Worm (Caenorhabditis elegans) whole organism, L1 larva: ENCODE measurements around the gene fbxb-9.

ENCODE experiments used
- ama-1 ChIP-seq: fragments of 150-350 bp; optimal IDR thresholded peaks from 2 replicates; lab custom pipeline; 2014
- ceh-82 ChIP-seq, 3 experiments: fragments of 150-350 bp in 1 of 3; sonication (generic microtip) in 2 of 3; optimal IDR thresholded peaks; 2 replicates each; lab custom pipeline; 2014 to 2017; ENCODE audit warnings: missing biosample characterization in 3 of 3, missing genetic modification characterization in 3 of 3
- fos-1 ChIP-seq: fragments of 150-350 bp; optimal IDR thresholded peaks from 2 replicates; lab custom pipeline; 2014; ENCODE audit warnings: missing biosample characterization, missing genetic modification characterization
- lin-13 ChIP-seq: fragments of 150-350 bp; optimal IDR thresholded peaks from 2 replicates; lab custom pipeline; 2014; ENCODE audit warnings: missing biosample characterization, missing genetic modification reagents, missing genetic modification characterization
- lin-39 ChIP-seq: fragments of 150-350 bp; optimal IDR thresholded peaks from 2 replicates; lab custom pipeline; 2014; ENCODE audit warnings: missing biosample characterization, missing genetic modification reagents, missing genetic modification characterization
- nhr-76 ChIP-seq: sonication (generic microtip); optimal IDR thresholded peaks from 2 replicates; lab custom pipeline; 2017; ENCODE audit warnings: missing biosample characterization, missing genetic modification characterization
- rnt-1 ChIP-seq: sonication (generic microtip); optimal IDR thresholded peaks from 2 replicates; lab custom pipeline; 2016; ENCODE audit warnings: mild to moderate bottlenecking, missing genetic modification characterization, moderate library complexity, missing compliant biosample characterization
- skn-1 ChIP-seq: fragments of 150-350 bp; optimal IDR thresholded peaks from 2 replicates; lab custom pipeline; 2014; ENCODE audit warnings: missing biosample characterization, missing genetic modification characterization
- xbp-1 ChIP-seq: sonication (generic microtip); optimal IDR thresholded peaks from 2 replicates; lab custom pipeline; 2016; ENCODE audit warnings: missing genetic modification characterization, missing compliant biosample characterization

- TF ChIP-seq ceh-82 (tag; optimal IDR thresholded peaks at IDR 0.05; lab: Kevin White, UChicago) (peak in 2 of 3 experiments; percentile 12 to 41), nhr-76 (tag; lab: Kevin White, UChicago) (no peak), fos-1 (tag; lab: Kevin White, UChicago) (no peak), skn-1 (tag; lab: Kevin White, UChicago) (peak; percentile 56), ama-1 (lab: Kevin White, UChicago) (no peak), xbp-1 (tag; lab: Kevin White, UChicago) (peak; percentile 78), rnt-1 (tag; lab: Kevin White, UChicago) (peak; percentile 18), lin-39 (tag; lab: Kevin White, UChicago) (peak; percentile 18), lin-13 (GFP tag; lab: Kevin White, UChicago) (no peak)
Measured at ce11 chrIV:11142314-11143227, 19.8 kb downstream of the fbxb-9 start, which contains the start of gene skih-2.
